Fruit fly (Drosophila melanogaster) whole organism, wandering third instar larva: ENCODE data around the gene CG15443.

ENCODE experiments used
- Abd-B ChIP-seq: fragments of >200 bp; optimal IDR thresholded peaks from 2 replicates; lab custom pipeline; 2017; ENCODE audit warnings: missing biosample characterization, missing genetic modification characterization
- N ChIP-seq: fragments of >200 bp; optimal IDR thresholded peaks from 2 replicates; lab custom pipeline; 2018; ENCODE audit warnings: missing biosample characterization, missing external identifiers, missing genetic modification characterization

DNA sequence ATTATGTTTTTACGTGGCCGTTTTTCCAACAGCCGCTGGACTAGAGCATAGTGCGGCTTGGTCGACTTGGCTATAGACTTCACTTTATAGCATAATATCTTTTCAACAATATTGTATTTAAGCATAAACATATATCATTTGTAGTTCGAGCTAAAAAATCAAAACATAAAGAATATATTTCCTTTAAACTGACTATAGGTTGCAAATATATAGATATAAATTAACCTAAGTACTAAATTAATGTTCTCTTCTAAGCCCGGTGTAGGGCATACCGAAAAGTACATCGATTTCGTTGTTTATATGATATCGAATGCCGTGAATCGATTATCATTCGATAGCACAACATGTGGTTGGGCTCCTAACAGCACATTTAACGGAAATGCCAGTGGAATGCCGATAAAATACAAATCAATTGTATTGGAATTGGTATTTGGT lies 14.6 kb downstream of the CG15443 start, which contains the start of gene MFS18:
- no peak for TF ChIP-seq Abd-B (GFP tag; lab: Kevin White, UChicago)
- no peak for TF ChIP-seq N
